Worm (Caenorhabditis elegans) whole organism, L3 larva: ENCODE measurements around the gene T24E12.3.
"Not testable (repeated sequence)": the region's sequence is repeated elsewhere in the genome, so short reads cannot be mapped to it uniquely, and the experiment has no call there.

Experiments
- R02D3.7 ChIP-seq: fragments of 150-350 bp; optimal IDR thresholded peaks from 2 replicates; lab custom pipeline; 2014; ENCODE audit warnings: missing biosample characterization, missing genetic modification characterization
- ama-1 ChIP-seq: fragments of 150-350 bp; optimal IDR thresholded peaks from 2 replicates; lab custom pipeline; 2018
- ceh-28 ChIP-seq: fragments of 150-350 bp; optimal IDR thresholded peaks from 2 replicates; lab custom pipeline; 2014; ENCODE audit warnings: missing biosample characterization, missing genetic modification reagents, missing genetic modification characterization
- ceh-82 ChIP-seq: fragments of 150-350 bp; optimal IDR thresholded peaks from 2 replicates; lab custom pipeline; 2014; ENCODE audit warnings: missing biosample characterization, missing genetic modification characterization
- ceh-9 ChIP-seq: sonication (generic microtip); optimal IDR thresholded peaks from 2 replicates; lab custom pipeline; 2018; ENCODE audit warnings: missing biosample characterization, missing genetic modification characterization
- daf-12 ChIP-seq: fragments of 150-350 bp; optimal IDR thresholded peaks from 2 replicates; lab custom pipeline; 2014; ENCODE audit warnings: missing biosample characterization, missing genetic modification reagents, missing genetic modification characterization
- egl-27 ChIP-seq: sonication (generic microtip); optimal IDR thresholded peaks from 4 replicates; lab custom pipeline; 2017; ENCODE audit warnings: missing biosample characterization, missing genetic modification reagents, missing genetic modification characterization
- egl-5 ChIP-seq: fragments of 150-350 bp; optimal IDR thresholded peaks from 2 replicates; lab custom pipeline; 2017; ENCODE audit warnings: missing biosample characterization, missing genetic modification reagents, missing genetic modification characterization, inconsistent platforms
- elt-1 ChIP-seq: fragments of 150-350 bp; optimal IDR thresholded peaks from 2 replicates; lab custom pipeline; 2014; ENCODE audit warnings: missing biosample characterization, missing genetic modification characterization
- elt-2 ChIP-seq: sonication (generic microtip); optimal IDR thresholded peaks from 2 replicates; lab custom pipeline; 2016; ENCODE audit warnings: missing genetic modification reagents, mild to moderate bottlenecking, missing genetic modification characterization, missing compliant biosample characterization
- elt-3 ChIP-seq, 3 experiments: fragments of 150-350 bp in 1 of 3; sonication (generic microtip) in 2 of 3; optimal IDR thresholded peaks; 2 replicates in 2 of 3; 4 replicates in 1 of 3; lab custom pipeline; 2014 to 2017; ENCODE audit warnings: missing biosample characterization in 3 of 3, missing genetic modification characterization in 3 of 3
- eor-1 ChIP-seq, 2 experiments: fragments of 150-350 bp; optimal IDR thresholded peaks; 2 replicates each; lab custom pipeline; 2014 to 2018; ENCODE audit warnings: missing biosample characterization in 2 of 2, missing genetic modification characterization in 2 of 2
- fkh-10 ChIP-seq: sonication (generic microtip); optimal IDR thresholded peaks from 2 replicates; lab custom pipeline; 2017; ENCODE audit warnings: missing biosample characterization, missing genetic modification reagents, missing genetic modification characterization
- fos-1 ChIP-seq: fragments of 150-350 bp; optimal IDR thresholded peaks from 2 replicates; lab custom pipeline; 2014; ENCODE audit warnings: missing biosample characterization, missing genetic modification characterization
- hmg-11 ChIP-seq: sonication (generic microtip); optimal IDR thresholded peaks from 2 replicates; lab custom pipeline; 2016; ENCODE audit warnings: missing genetic modification characterization, missing compliant biosample characterization
- jun-1 ChIP-seq: fragments of 150-350 bp; optimal IDR thresholded peaks from 2 replicates; lab custom pipeline; 2014; ENCODE audit warnings: missing biosample characterization, missing genetic modification reagents, missing genetic modification characterization
- lin-15B ChIP-seq: fragments of 150-350 bp; optimal IDR thresholded peaks from 2 replicates; lab custom pipeline; 2014; ENCODE audit warnings: missing biosample characterization, missing genetic modification characterization
- lin-39 ChIP-seq: fragments of 150-350 bp; optimal IDR thresholded peaks from 2 replicates; lab custom pipeline; 2018; ENCODE audit warnings: missing biosample characterization, missing genetic modification reagents, missing genetic modification characterization
- lsy-12 ChIP-seq: sonication (generic microtip); optimal IDR thresholded peaks from 2 replicates; lab custom pipeline; 2016; ENCODE audit warnings: mild to moderate bottlenecking, missing genetic modification characterization, missing compliant biosample characterization
- mdl-1 ChIP-seq: fragments of 150-350 bp; optimal IDR thresholded peaks from 2 replicates; lab custom pipeline; 2014; ENCODE audit warnings: missing biosample characterization, missing genetic modification characterization
- mml-1 ChIP-seq: fragments of 150-350 bp; sonication (generic microtip); optimal IDR thresholded peaks from 3 replicates; lab custom pipeline; 2014; ENCODE audit warnings: missing biosample characterization, missing genetic modification characterization
- nfya-1 ChIP-seq: sonication (generic microtip); optimal IDR thresholded peaks from 2 replicates; lab custom pipeline; 2017; ENCODE audit warnings: missing genetic modification characterization, mild to moderate bottlenecking, missing compliant biosample characterization, antibody characterized with exemption, moderate library complexity; ENCODE audit not compliant: insufficient read depth
- nhr-11 ChIP-seq: fragments of 150-350 bp; optimal IDR thresholded peaks from 2 replicates; lab custom pipeline; 2014; ENCODE audit warnings: missing biosample characterization, missing genetic modification characterization
- nhr-25 ChIP-seq: sonication (generic microtip); optimal IDR thresholded peaks from 2 replicates; lab custom pipeline; 2017; ENCODE audit warnings: missing biosample characterization, missing genetic modification characterization
- nhr-28 ChIP-seq: fragments of 150-350 bp; optimal IDR thresholded peaks from 2 replicates; lab custom pipeline; 2014; ENCODE audit warnings: missing biosample characterization, missing genetic modification characterization
- nhr-43 ChIP-seq: sonication (generic microtip); optimal IDR thresholded peaks from 2 replicates; lab custom pipeline; 2016; ENCODE audit warnings: mild to moderate bottlenecking, missing genetic modification characterization, missing compliant biosample characterization; ENCODE audit not compliant: poor library complexity, severe bottlenecking
- nhr-67 ChIP-seq: fragments of 150-350 bp; optimal IDR thresholded peaks from 2 replicates; lab custom pipeline; 2014; ENCODE audit warnings: missing biosample characterization, missing genetic modification characterization
- nhr-76 ChIP-seq: fragments of 150-350 bp; sonication (generic microtip); optimal IDR thresholded peaks from 5 replicates; lab custom pipeline; 2014; ENCODE audit warnings: missing biosample characterization, missing genetic modification characterization
- nhr-77 ChIP-seq: fragments of 150-350 bp; optimal IDR thresholded peaks from 2 replicates; lab custom pipeline; 2014; ENCODE audit warnings: missing biosample characterization, missing genetic modification characterization
- sea-2 ChIP-seq: fragments of 150-350 bp; sonication (generic microtip); optimal IDR thresholded peaks from 4 replicates; lab custom pipeline; 2014; ENCODE audit warnings: missing biosample characterization, missing genetic modification reagents, missing genetic modification characterization
- skn-1 ChIP-seq: fragments of 150-350 bp; optimal IDR thresholded peaks from 2 replicates; lab custom pipeline; 2014; ENCODE audit warnings: missing biosample characterization, missing genetic modification characterization
- snpc-4 ChIP-seq: fragments of 150-350 bp; optimal IDR thresholded peaks from 2 replicates; lab custom pipeline; 2014; ENCODE audit warnings: missing biosample characterization, missing genetic modification characterization
- tbx-2 ChIP-seq: sonication (generic microtip); optimal IDR thresholded peaks from 2 replicates; lab custom pipeline; 2016; ENCODE audit warnings: mild to moderate bottlenecking, missing genetic modification characterization, missing compliant biosample characterization
- unc-39 ChIP-seq: sonication (generic microtip); optimal IDR thresholded peaks from 4 replicates; lab custom pipeline; 2017; ENCODE audit warnings: missing biosample characterization, missing genetic modification characterization
- unc-62 ChIP-seq: fragments of 150-350 bp; sonication (generic microtip); optimal IDR thresholded peaks from 4 replicates; lab custom pipeline; 2014; ENCODE audit warnings: missing biosample characterization, missing genetic modification reagents, missing genetic modification characterization
- zag-1 ChIP-seq: fragments of 150-350 bp; optimal IDR thresholded peaks from 2 replicates; lab custom pipeline; 2014; ENCODE audit warnings: missing biosample characterization, missing genetic modification characterization
- ztf-11 ChIP-seq: fragments of 150-350 bp; optimal IDR thresholded peaks from 2 replicates; lab custom pipeline; 2014; ENCODE audit warnings: missing biosample characterization, missing genetic modification characterization
- ztf-4 ChIP-seq: fragments of 150-350 bp; optimal IDR thresholded peaks from 2 replicates; lab custom pipeline; 2014; ENCODE audit warnings: missing biosample characterization, missing genetic modification characterization

Gene T24E12.3

DNA sequence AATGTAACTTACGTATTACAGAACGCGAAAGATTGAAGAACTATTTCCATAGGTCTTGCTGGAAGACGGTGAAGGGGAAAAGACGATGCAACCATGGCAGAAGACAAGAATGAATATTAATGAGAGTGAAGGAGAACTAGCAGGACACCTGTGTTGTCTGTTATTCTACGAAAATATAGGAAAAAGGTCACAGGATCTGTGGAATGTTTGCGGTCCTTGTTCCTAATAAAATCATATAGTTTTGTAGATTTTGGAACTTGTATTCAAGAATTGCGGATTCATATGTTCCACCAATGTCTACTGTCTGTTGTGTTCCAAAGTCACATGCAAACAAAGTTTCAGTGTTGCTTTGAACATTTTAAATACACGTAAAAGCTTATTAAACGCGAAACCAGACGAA lies 23.6 kb upstream of the T24E12.3 start, which contains the start of gene sdz-11:
Gene sdz-11, minus strand, starts transcription at position 101 of the 400 bp plus-strand sequence.
- TF ChIP-seq tbx-2 (no peak), egl-5 (no peak), nhr-25 (tag; lab: Kevin White, UChicago) (no peak), lin-15B (tag; lab: Kevin White, UChicago) (no peak), egl-27 (tag; lab: Kevin White, UChicago) (no peak)

DNA sequence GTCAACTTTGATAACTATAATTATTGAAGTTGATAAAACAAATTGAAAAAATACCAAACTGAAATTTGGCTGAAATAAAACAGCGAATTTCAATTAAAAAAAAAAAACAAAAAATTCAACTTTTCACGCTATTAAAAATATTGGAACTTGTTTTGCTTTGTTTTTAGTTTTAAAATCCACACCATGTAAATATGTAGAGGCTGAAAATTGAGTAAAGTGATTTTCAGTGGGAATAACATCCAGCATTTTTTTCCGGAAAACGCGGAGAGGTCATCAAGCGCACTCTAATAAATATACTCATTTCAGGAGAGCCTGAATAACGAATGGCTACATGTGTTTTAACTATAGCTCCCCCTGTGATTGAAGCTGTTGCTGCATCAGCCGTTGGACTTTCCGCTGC lies 22.2 kb upstream of the T24E12.3 start, which contains the start of gene rcd-1:
Gene rcd-1, plus strand, starts transcription at position 301 of the 400 bp plus-strand sequence.
- TF ChIP-seq ztf-11 (tag; lab: Kevin White, UChicago) (no peak), skn-1 (no peak), elt-3 (tag; optimal IDR thresholded peaks at IDR 0.05; lab: Kevin White, UChicago) (no peak), unc-62 (GFP tag; lab: Kevin White, UChicago) (no peak), ceh-28 (tag; lab: Kevin White, UChicago) (no peak), nhr-11 (tag; lab: Kevin White, UChicago) (no peak), fos-1 (no peak), egl-5 (no peak)
- TF ChIP-seq, all 47 proteins: peak for 0

DNA sequence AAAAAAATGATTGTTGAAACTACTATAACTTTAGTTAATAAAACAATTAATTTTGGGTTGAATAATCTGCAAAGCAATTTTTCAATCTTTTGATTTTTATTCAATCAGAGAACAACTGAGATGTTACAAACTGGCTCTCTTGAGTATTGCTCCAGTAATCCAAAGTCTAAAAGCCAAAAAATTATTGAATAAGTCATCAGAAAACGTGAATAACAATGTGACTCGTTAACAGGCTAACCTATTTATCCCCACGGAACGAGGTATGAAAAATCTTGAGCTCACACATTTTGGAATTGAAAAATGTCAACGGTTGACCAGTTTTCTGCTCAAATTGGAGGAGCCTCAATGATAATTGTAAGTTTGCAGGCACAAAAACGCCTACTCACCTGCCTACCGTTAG lies 18.3 kb upstream of the T24E12.3 start, which contains the start of gene srx-111:
Gene srx-111, plus strand, starts transcription at position 301 of the 400 bp plus-strand sequence.
- TF ChIP-seq lsy-12: no peak
- TF ChIP-seq nhr-77 (tag; lab: Kevin White, UChicago): no peak
- TF ChIP-seq zag-1 (tag; lab: Kevin White, UChicago): no peak
- no peak for TF ChIP-seq fos-1
- TF ChIP-seq elt-1 (tag; lab: Kevin White, UChicago): no peak
- TF ChIP-seq snpc-4 (tag; lab: Kevin White, UChicago): no peak
- no peak for TF ChIP-seq nhr-43 (tag; lab: Kevin White, UChicago)
- no peak for TF ChIP-seq skn-1
- no peak for TF ChIP-seq ceh-9 (tag; lab: Kevin White, UChicago)
- no peak for TF ChIP-seq ama-1
- TF ChIP-seq elt-2: no peak
- TF ChIP-seq sea-2 (GFP tag; lab: Kevin White, UChicago): no peak

DNA sequence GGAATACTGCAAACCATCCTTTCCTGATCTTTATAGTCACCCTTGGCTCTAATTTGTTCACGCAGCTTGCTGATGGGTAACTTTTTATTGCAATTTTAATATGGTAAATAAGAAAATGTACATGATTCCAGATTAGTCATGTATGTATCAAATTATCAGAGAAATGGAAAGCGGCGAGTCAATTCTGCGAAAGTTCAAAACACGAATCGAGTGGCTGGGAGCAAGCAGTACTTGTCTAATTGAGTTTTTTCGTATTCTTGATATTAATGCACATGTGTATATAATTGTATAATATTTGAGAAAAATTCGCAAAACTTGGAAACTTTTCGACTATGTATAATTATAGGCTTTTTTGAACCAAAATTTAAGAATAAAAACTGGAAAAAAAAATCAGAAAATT lies 16.8 kb upstream of the T24E12.3 start, which contains the start of gene T24E12.12:
Gene T24E12.12, plus strand, starts transcription at position 281 of the 400 bp plus-strand sequence.
- TF ChIP-seq egl-27 (tag; lab: Kevin White, UChicago) (no peak), ceh-28 (tag; lab: Kevin White, UChicago) (no peak), nhr-28 (tag; lab: Kevin White, UChicago) (no peak), nhr-76 (tag; lab: Kevin White, UChicago) (no peak), mdl-1 (tag; lab: Kevin White, UChicago) (no peak), nhr-67 (tag; lab: Kevin White, UChicago) (no peak), egl-5 (no peak), lin-39 (tag; lab: Kevin White, UChicago) (no peak), lsy-12 (no peak), fkh-10 (no peak), elt-1 (tag; lab: Kevin White, UChicago) (no peak)

DNA sequence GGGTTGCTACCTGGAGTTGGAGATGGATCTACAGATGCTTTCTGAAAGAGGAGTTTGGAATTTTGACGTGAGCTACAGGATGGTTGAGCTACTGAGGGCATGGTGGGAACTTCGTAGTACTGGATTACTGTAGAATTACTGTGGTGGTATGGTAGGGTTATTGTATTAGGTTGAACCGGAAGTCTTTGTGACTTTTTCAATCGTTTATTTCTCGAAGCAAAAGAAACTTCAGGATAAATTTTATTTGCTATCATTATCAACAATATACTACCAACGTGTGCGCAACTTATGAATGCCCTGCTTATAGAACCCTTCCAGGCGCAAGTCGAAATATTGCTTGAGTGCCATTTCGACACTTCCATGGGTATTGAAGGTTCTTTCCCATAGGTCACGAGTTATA lies 14.2 kb upstream of the T24E12.3 start, which contains the start of gene T24E12.6:
Gene T24E12.6, minus strand, starts transcription at position 101 of the 400 bp plus-strand sequence.
- not testable (repeated sequence) for TF ChIP-seq ztf-4; lin-39 (tag; lab: Kevin White, UChicago); ztf-11 (tag; lab: Kevin White, UChicago)
- TF ChIP-seq, all 47 proteins: peak for 0; not testable (repeated sequence) for 47

DNA sequence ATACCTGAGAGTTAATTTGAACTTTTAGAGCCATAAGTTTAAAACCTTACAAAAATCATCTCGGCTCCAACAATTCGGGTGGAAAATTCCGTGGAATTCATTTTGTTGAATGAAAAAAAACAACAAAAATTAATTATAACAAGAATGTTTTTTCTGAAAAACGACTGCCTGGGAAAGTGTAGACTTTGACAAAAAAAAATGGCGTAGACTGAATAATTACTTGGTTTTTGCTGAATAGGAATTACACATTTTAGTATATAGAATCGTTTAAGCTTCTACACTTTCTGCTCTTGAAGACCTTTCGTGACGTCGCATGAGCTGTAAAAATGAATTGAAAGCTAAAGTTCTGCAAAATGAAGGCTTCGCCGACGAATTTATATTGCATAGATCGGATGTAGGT lies 11.3 kb upstream of the T24E12.3 start, which contains the start of gene srx-112:
Gene srx-112, minus strand, starts transcription at position 101 of the 400 bp plus-strand sequence.
- TF ChIP-seq nhr-43 (tag; lab: Kevin White, UChicago): no peak
- TF ChIP-seq jun-1 (tag; lab: Kevin White, UChicago): no peak
- no peak for TF ChIP-seq nfya-1 (tag; lab: Kevin White, UChicago)
- TF ChIP-seq hmg-11 (tag; lab: Kevin White, UChicago): no peak
- no peak for TF ChIP-seq eor-1 (tag; optimal IDR thresholded peaks at IDR 0.05; lab: Kevin White, UChicago)
- no peak for TF ChIP-seq zag-1 (tag; lab: Kevin White, UChicago)
- TF ChIP-seq elt-3 (tag; optimal IDR thresholded peaks at IDR 0.05; lab: Kevin White, UChicago): no peak
- TF ChIP-seq ama-1: no peak
- no peak for TF ChIP-seq mml-1 (tag; lab: Kevin White, UChicago)
- TF ChIP-seq unc-39: no peak
- no peak for TF ChIP-seq ceh-82 (tag; lab: Kevin White, UChicago)
- TF ChIP-seq daf-12 (tag; lab: Kevin White, UChicago): no peak
- TF ChIP-seq R02D3.7 (tag; lab: Kevin White, UChicago): no peak
- no peak for TF ChIP-seq lin-39 (tag; lab: Kevin White, UChicago)
